Fruit fly (Drosophila melanogaster) ovary, adult (tissue): ENCODE data around the gene IntS4.
A peak's percentile ranks its signal among the peaks of the same experiment; 100 is the strongest.

ENCODE experiments used
- CG17801 ChIP-seq: fragments of 200-800 bp; optimal IDR thresholded peaks from 2 replicates; lab custom pipeline; 2019; ENCODE audit warnings: missing biosample characterization, mild to moderate bottlenecking, missing genetic modification characterization, moderate library complexity; ENCODE audit not compliant: partially characterized antibody

IntS4 gene

DNA sequence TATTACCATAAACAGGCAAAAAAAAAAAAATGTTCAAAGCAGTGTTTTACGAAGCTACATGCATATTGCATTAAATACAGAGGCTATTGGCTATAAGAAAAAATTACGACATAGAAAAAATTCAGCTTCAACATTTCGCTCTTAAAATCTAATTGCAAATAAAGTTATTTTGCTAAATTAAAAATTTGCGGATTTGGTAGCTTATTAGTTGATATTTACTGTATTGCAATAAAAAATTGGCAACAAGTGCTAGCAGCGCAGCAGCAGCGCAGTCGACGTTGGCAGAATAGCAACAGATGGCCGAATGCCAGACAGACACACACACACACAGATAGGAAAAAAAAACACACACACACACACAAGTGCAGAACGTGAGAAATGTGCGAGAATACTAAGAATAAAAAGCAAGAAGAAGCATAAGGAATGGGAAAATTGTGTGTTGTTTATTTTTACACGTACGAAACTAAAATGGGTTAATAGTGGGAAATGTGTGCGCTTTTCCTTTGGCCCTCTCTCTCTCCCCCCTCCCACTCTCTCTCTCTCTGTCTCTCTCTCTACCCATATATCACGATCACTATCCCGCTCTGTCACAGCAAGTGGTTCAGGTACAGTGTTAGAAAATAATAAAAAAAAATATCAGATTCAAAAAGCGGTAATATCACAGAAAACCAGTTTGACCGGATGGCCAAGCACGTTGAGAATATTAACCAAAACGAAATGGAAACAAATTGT lies 24.8 kb downstream of the IntS4 start:
- peak; percentile 91 for TF ChIP-seq CG17801 (GFP tag; lab: Kevin White, UChicago)

dm6 chrX:8531775-8532174 lies 26.8 kb downstream of the IntS4 start:
- TF ChIP-seq CG17801 (GFP tag; lab: Kevin White, UChicago) = no peak

dm6 chrX:8529598-8529997 lies 29.0 kb downstream of the IntS4 start, which contains the start of gene PIP82:
Gene PIP82, minus strand, starts transcription at chrX:8529698.
- TF ChIP-seq CG17801 (GFP tag; lab: Kevin White, UChicago) = no peak

- no peak for TF ChIP-seq CG17801 (GFP tag; lab: Kevin White, UChicago)
Measured at dm6 chrX:8523572-8524155, 34.9 kb downstream of the IntS4 start.

DNA sequence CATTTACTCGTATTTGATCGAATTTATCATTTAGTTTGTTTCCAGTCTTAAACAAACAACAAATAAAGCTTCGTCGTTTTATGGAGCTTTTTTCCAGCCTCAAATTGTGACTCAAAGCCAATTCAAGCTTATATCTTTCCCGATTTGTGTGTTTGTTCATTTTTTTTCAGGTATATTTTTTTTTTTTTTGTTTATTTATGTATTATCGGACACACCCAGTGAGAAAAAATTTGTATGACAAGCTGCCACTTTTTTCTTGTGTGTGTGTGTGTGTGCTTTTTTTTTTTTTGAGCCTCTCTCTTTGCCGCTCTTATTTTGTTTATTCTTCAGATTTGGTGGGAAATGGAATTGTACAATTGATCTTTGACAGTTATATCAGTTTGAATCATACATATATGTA lies 36.1 kb downstream of the IntS4 start:
- TF ChIP-seq CG17801 (GFP tag; lab: Kevin White, UChicago) = no peak

dm6 chrX:8521492-8521891 lies 37.1 kb downstream of the IntS4 start:
- peak; percentile 67 for TF ChIP-seq CG17801 (GFP tag; lab: Kevin White, UChicago)

DNA sequence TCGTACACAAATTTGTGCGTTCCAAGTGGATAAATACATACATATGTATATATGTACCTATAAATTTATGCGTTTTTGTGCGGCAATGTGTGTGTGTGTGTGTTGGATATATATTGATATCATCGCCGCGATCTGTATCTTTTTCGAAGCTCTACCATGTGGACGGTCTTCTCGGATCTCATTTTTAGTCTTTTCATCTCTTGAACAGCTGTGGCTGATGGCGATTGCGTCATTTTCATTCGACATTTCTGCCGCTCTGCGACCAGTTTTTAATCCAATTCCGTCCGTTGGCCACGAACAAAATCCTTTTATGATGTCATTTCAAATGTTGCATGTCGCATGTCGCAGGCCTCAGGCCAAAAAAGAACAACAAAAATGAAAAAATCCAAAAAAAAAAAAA lies 38.1 kb downstream of the IntS4 start:
- TF ChIP-seq CG17801 (GFP tag; lab: Kevin White, UChicago) = no peak

dm6 chrX:8518025-8518661 lies 40.4 kb downstream of the IntS4 start:
- TF ChIP-seq CG17801 (GFP tag; lab: Kevin White, UChicago) = no peak

DNA sequence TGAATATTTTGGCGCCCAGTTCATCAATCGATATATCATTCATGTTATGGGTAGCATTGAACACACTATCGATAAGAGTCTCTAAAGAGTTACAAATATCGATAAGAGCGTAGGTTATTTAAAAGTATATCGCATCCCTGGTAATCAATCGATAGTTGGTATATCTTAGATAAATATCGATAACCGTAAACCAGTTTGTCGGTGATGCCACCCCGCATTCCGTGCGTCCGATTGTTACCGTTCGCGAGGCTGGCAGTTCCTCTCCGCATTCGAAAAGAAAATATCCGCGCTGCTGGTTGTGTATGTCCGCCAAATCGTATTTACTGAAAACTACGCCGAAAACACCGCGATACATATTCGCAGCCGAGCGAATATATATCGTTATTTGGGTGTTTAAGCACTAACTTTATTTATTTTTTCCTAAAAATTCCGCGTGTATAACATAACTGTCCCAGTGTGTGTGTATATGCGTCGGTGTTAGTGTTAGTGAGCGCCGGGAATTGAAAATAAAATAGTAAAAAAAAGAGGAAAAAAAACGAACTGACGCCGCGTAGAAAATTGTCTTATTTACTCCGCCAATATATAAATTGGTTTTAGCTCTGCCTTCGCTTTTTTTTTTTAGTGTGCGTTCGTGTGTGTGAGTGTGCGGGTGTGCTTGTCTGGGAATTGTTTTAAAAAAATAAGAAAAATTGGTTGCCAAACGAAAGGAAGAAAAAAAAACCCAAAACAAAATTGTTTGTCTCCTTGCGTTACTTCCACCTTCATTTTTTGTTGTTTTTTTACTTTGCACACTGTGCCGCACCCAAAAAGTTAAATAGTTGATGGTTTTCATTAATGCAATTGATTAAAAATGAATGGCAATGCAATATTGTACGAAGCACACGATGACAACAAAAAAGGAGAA lies 41.2 kb downstream of the IntS4 start, which contains the start of gene Nrg:
Nrg (plus strand) TSS at position 253 of the 904 bp plus-strand sequence.
- TF ChIP-seq CG17801 (GFP tag; lab: Kevin White, UChicago) = peak; percentile 75

DNA sequence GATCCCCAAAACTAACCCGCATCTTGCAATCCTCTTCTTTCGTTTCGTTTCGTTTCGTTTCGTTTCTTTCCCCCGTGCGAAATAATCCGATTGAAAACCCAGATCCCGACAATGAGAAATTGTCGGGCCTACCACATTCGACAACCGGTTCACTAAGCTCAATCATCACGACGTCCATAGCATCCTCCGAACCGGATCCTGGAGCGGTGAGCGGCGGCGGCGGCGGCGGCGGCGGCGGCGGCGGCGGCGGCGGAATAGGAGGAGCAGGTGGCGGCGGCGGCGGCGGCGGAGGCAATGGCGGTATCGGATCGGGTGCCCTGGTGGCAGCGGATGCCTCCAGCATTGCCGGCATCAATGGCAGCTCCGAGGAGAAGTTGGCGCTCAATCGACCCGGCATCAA lies 46.3 kb downstream of the IntS4 start:
- TF ChIP-seq CG17801 (GFP tag; lab: Kevin White, UChicago) = no peak

DNA sequence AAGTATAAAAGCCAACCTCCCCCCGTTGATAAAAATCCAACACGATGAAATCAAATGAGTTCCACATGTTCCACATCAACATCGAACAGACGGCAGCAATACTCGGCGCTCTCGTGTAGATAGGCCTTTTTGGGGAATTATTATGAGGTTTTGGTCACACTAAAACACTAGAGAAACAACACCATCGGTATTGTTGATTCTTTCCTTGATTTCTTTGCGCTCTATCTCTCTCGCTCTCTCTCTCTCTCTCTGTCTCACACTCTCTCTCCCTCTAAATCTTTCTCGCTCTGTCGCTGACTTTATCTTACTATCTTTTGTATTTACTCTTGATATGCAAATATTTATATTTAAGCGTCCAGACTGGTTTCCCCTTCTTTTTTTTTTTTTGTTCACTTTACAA lies 47.9 kb downstream of the IntS4 start:
- TF ChIP-seq CG17801 (GFP tag; lab: Kevin White, UChicago) = no peak
